Fruit fly (Drosophila melanogaster) S2 (cell line): ENCODE data around the gene CCDC53.

Experiments
- CG8478 ChIP-seq: fragments of >200 bp; optimal IDR thresholded peaks from 2 replicates; lab custom pipeline; 2018
- CTCF ChIP-seq, 2 experiments: fragments of >200 bp; optimal IDR thresholded peaks; 2 replicates each; lab custom pipeline; 2018

- TF ChIP-seq CTCF (optimal IDR thresholded peaks at IDR 0.05; lab: Kevin White, UChicago) (no peak), CG8478 (lab: Kevin White, UChicago) (no peak)
Observed at dm6 chr2L:8007160-8007876, 33.6 kb upstream of the CCDC53 start, which contains the start of gene Spn28Dc.
